Worm (Caenorhabditis elegans): ENCODE data around the gene mlc-3.

Gene mlc-3

DNA sequence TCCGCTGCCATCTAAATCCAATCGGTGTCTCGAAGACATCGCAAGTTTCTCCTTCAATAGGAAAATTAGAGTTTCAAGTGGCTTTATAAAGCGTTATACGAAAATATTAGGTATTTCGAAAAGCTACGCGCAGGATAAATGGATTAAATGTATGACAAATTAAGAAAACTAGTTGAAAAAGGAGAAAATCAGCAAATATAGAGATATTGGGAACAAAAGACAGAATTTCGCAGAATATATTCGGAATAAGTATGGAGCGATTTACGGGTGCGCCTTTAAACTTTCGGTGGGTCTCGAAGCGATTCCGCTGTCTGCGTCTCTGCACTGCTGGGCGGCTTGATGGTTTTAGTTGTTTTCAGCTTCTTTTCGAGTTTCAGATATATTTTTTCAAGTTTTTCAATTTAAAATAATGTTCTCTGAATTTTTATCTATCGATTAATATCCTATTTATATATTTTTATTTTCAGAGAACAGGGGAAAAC, 26.9 kb downstream of the mlc-3 start, which contains the start of the genes ddx-15 and ucr-1 (continued):
- TF ChIP-seq fos-1 (tag; optimal IDR thresholded peaks at IDR 0.05) (peak; percentile 43), grh-1 (GFP tag; IDR thresholded peaks at IDR 0.05) (no peak; the same call in 1 of the 2 replicates), ztf-4 (tag; optimal IDR thresholded peaks at IDR 0.05) (no peak), alr-1 (tag; optimal IDR thresholded peaks at IDR 0.05; ENCODE audit: borderline replicate concordance) (no peak), ets-5 (GFP tag; IDR thresholded peaks at IDR 0.05) (no peak), ces-1 (GFP tag; optimal IDR thresholded peaks at IDR 0.05) (no peak), efl-3 (GFP tag; optimal IDR thresholded peaks at IDR 0.05) (no peak), nhr-90 (tag; optimal IDR thresholded peaks at IDR 0.05; ENCODE audit: poor library complexity) (peak; percentile 34), pqm-1 (tag; optimal IDR thresholded peaks at IDR 0.05) (no peak), aha-1 (tag; optimal IDR thresholded peaks at IDR 0.05) (no peak), vab-15 (tag; optimal IDR thresholded peaks at IDR 0.05) (peak; percentile 17), C04F5.9 (tag; optimal IDR thresholded peaks at IDR 0.05) (peak; percentile 0), lir-3 (tag; optimal IDR thresholded peaks at IDR 0.05; ENCODE audit: poor library complexity) (peak; percentile 39), zip-4 (GFP tag; optimal IDR thresholded peaks at IDR 0.05) (no peak), mep-1 (tag; optimal IDR thresholded peaks at IDR 0.05) (no peak), sup-37 (GFP tag; optimal IDR thresholded peaks at IDR 0.05) (no peak), Y116A8C.19 (tag; optimal IDR thresholded peaks at IDR 0.05; ENCODE audit: borderline replicate concordance) (no peak), blmp-1 (tag; optimal IDR thresholded peaks at IDR 0.05) (no peak), mef-2 (tag; optimal IDR thresholded peaks at IDR 0.05) (no peak), efl-1 (optimal IDR thresholded peaks at IDR 0.05) (peak; percentile 81 to 83), efl-1 (GFP tag; optimal IDR thresholded peaks at IDR 0.05 in 1 of 2) (peak; percentile 76 to 97), lin-13 (GFP tag; optimal IDR thresholded peaks at IDR 0.05) (peak; percentile 25), elt-3 (tag; optimal IDR thresholded peaks at IDR 0.05) (no peak), isw-1 (GFP tag; IDR thresholded peaks at IDR 0.05) (peak; percentile 76), lin-14 (GFP tag; optimal IDR thresholded peaks at IDR 0.05) (peak; percentile 75), dpl-1 (GFP tag; optimal IDR thresholded peaks at IDR 0.05) (peak; percentile 69 to 78 (median 72)), nhr-76 (tag; optimal IDR thresholded peaks at IDR 0.05) (no peak), nhr-12 (tag; optimal IDR thresholded peaks at IDR 0.05) (no peak), lin-35 (GFP tag; optimal IDR thresholded peaks at IDR 0.05) (peak; percentile 82 to 85), hlh-17 (GFP tag; optimal IDR thresholded peaks at IDR 0.05; ENCODE audit: borderline replicate concordance) (no peak), pax-3 (tag; optimal IDR thresholded peaks at IDR 0.05) (peak; percentile 15), C34B4.2 (tag; optimal IDR thresholded peaks at IDR 0.05) (no peak), hlh-4 (tag; optimal IDR thresholded peaks at IDR 0.05) (no peak), lsy-2 (tag; optimal IDR thresholded peaks at IDR 0.05) (peak; percentile 85), fkh-10 (GFP tag; optimal IDR thresholded peaks at IDR 0.05) (no peak), zag-1 (tag; optimal IDR thresholded peaks at IDR 0.05) (no peak), nhr-11 (tag; optimal IDR thresholded peaks at IDR 0.05) (no peak), mab-9 (GFP tag; IDR thresholded peaks at IDR 0.05) (no peak), sptf-1 (tag; optimal IDR thresholded peaks at IDR 0.05) (no peak), unc-130 (tag; optimal IDR thresholded peaks at IDR 0.05) (peak; percentile 78), egl-13 (tag; optimal IDR thresholded peaks at IDR 0.05) (peak; percentile 8), nhr-84 (tag; optimal IDR thresholded peaks at IDR 0.05) (no peak), ceh-8 (GFP tag; optimal IDR thresholded peaks at IDR 0.05) (no peak), unc-98 (GFP tag; IDR thresholded peaks at IDR 0.05) (no peak), tbx-2 (tag; optimal IDR thresholded peaks at IDR 0.05) (peak; percentile 55), unc-86 (tag; optimal IDR thresholded peaks at IDR 0.05) (peak; percentile 69), ama-1 (optimal IDR thresholded peaks at IDR 0.05) (no peak), C16A3.4 (tag; optimal IDR thresholded peaks at IDR 0.05) (peak; percentile 67), hpl-2 (GFP tag; optimal IDR thresholded peaks at IDR 0.05) (no peak), ceh-82 (tag; optimal IDR thresholded peaks at IDR 0.05) (peak; percentile 1 to 79 (median 37)), snu-23 (GFP tag; optimal IDR thresholded peaks at IDR 0.05) (peak; percentile 78), irx-1 (tag; optimal IDR thresholded peaks at IDR 0.05) (peak; percentile 42), nhr-28 (tag; optimal IDR thresholded peaks at IDR 0.05) (no peak), lin-39 (tag; optimal IDR thresholded peaks at IDR 0.05) (no peak)

Data from whole organism, L1 larva.